Fruit fly (Drosophila melanogaster): ENCODE measurements around the gene Sema1a.
A peak's percentile ranks its signal among the peaks of the same experiment; 100 is the strongest.

Sema1a gene

dm6 chr2L:8719757-8720156 is 177.8 kb downstream of the Sema1a start (continued):
- peak; percentile 35 for TF ChIP-seq CG6765 (GFP tag; optimal IDR thresholded peaks at IDR 0.05)
- no peak for TF ChIP-seq CG14050 (GFP tag; IDR thresholded peaks at IDR 0.05)
- peak; percentile 33 for TF ChIP-seq CG18599 (GFP tag; optimal IDR thresholded peaks at IDR 0.05)
- TF ChIP-seq bab2 (GFP tag; optimal IDR thresholded peaks at IDR 0.05) = no peak
- peak; percentile 1 for TF ChIP-seq her (GFP tag; optimal IDR thresholded peaks at IDR 0.05)
- no peak for TF ChIP-seq lov (optimal IDR thresholded peaks at IDR 0.05)
- no peak for TF ChIP-seq lov (GFP tag; IDR thresholded peaks at IDR 0.05)
- peak; percentile 3 for TF ChIP-seq grau (tag; optimal IDR thresholded peaks at IDR 0.05)
- 0 out of 4 replicates have a peak, but pooled peaks have one; percentile 11 for TF ChIP-seq chinmo (GFP tag; IDR thresholded peaks at IDR 0.05; ENCODE audit: partially characterized antibody)
- TF ChIP-seq CG12769 (tag; optimal IDR thresholded peaks at IDR 0.05) = peak; percentile 59
- no peak for TF ChIP-seq CG8359 (GFP tag; optimal IDR thresholded peaks at IDR 0.05; ENCODE audit: borderline replicate concordance)
- TF ChIP-seq GATAe (GFP tag; conservative IDR thresholded peaks at IDR 0.05) = peak; percentile 66
- TF ChIP-seq vvl (GFP tag; IDR thresholded peaks at IDR 0.05) = no peak
- no peak for TF ChIP-seq cad (GFP tag; optimal IDR thresholded peaks at IDR 0.05)
- no peak for TF ChIP-seq CG33557 (GFP tag; optimal IDR thresholded peaks at IDR 0.05)
- no peak for TF ChIP-seq lola (GFP tag; optimal IDR thresholded peaks at IDR 0.05)
- TF ChIP-seq schlank (tag; optimal IDR thresholded peaks at IDR 0.05) = no peak
- no peak for TF ChIP-seq ash1 (GFP tag; optimal IDR thresholded peaks at IDR 0.05)
- TF ChIP-seq inv (GFP tag; IDR thresholded peaks at IDR 0.05; ENCODE audit: partially characterized antibody) = no peak
- peak; percentile 23; the same call in 1 of the 2 replicates for TF ChIP-seq rib (GFP tag; IDR thresholded peaks at IDR 0.05)
- peak; percentile 19 for TF ChIP-seq HmgZ (tag; optimal IDR thresholded peaks at IDR 0.05)
- no peak for TF ChIP-seq CG8765 (GFP tag; IDR thresholded peaks at IDR 0.05)
- peak; percentile 21 for TF ChIP-seq CG17568 (GFP tag; optimal IDR thresholded peaks at IDR 0.05)
- TF ChIP-seq br (optimal IDR thresholded peaks at IDR 0.05) = no peak
- peak; percentile 38; the same call in 1 of the 2 replicates for TF ChIP-seq sob (GFP tag; IDR thresholded peaks at IDR 0.05)
- no peak for TF ChIP-seq C15 (GFP tag; IDR thresholded peaks at IDR 0.05)
- TF ChIP-seq HLH4C (GFP tag; IDR thresholded peaks at IDR 0.05; ENCODE audit: partially characterized antibody) = no peak
- no peak for TF ChIP-seq aop (GFP tag; IDR thresholded peaks at IDR 0.05)
- TF ChIP-seq CG5245 (GFP tag; optimal IDR thresholded peaks at IDR 0.05) = no peak
- no peak for TF ChIP-seq wek (GFP tag; optimal IDR thresholded peaks at IDR 0.05)
- peak; percentile 11 for TF ChIP-seq unpg (GFP tag; optimal IDR thresholded peaks at IDR 0.05)
- TF ChIP-seq CG13296 (GFP tag; optimal IDR thresholded peaks at IDR 0.05) = peak; percentile 4
- peak; percentile 58 for TF ChIP-seq CG10543 (GFP tag; optimal IDR thresholded peaks at IDR 0.05)
- no peak for TF ChIP-seq CG1529 (GFP tag; optimal IDR thresholded peaks at IDR 0.05)
- peak; percentile 68 for TF ChIP-seq mirr (GFP tag; optimal IDR thresholded peaks at IDR 0.05)
- no peak for TF ChIP-seq CG34422 (GFP tag; IDR thresholded peaks at IDR 0.05)
- TF ChIP-seq Fer1 (GFP tag; optimal IDR thresholded peaks at IDR 0.05) = no peak
- TF ChIP-seq z (GFP tag; IDR thresholded peaks at IDR 0.05) = no peak
- peak; percentile 40 for TF ChIP-seq seq (GFP tag; IDR thresholded peaks at IDR 0.05)
- no peak for TF ChIP-seq Dref (GFP tag; IDR thresholded peaks at IDR 0.05)
- peak; percentile 38 for TF ChIP-seq Hmr (GFP tag; optimal IDR thresholded peaks at IDR 0.05)
- TF ChIP-seq sqz (GFP tag; optimal IDR thresholded peaks at IDR 0.05) = peak; percentile 32
- TF ChIP-seq HHEX (GFP tag; optimal IDR thresholded peaks at IDR 0.05) = no peak

Data from whole organism, embryonic.